Worm (Caenorhabditis elegans): ENCODE measurements around the gene str-180.

Gene str-180

DNA sequence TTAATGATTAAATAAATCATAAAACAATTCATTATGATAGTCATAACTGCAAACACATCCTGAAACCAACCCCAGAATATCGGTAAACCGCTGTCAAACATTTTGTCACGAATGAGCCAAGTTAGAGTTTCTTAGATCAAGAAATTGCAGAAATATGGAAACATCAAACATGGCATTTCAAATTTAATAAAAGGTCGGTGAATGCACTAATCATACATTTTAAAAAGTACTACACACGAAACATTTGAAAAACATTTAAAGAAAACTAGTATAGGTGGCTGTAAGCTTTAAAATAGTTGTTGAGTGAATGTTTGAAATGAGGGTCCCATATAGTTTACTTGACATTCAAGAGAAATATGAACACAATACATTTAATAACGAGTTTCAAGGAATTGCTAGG is at the start of gene str-180:
Gene str-180, minus strand, starts transcription at position 101 of the 400 bp plus-strand sequence.
- TF ChIP-seq dao-5 (tag; optimal IDR thresholded peaks at IDR 0.05) (no peak), him-1 (tag; optimal IDR thresholded peaks at IDR 0.05) (no peak), W03F9.2 (tag; optimal IDR thresholded peaks at IDR 0.05) (no peak)

- TF ChIP-seq him-1 (tag; optimal IDR thresholded peaks at IDR 0.05) (no peak), dao-5 (tag; optimal IDR thresholded peaks at IDR 0.05) (no peak), W03F9.2 (tag; optimal IDR thresholded peaks at IDR 0.05) (no peak)
Measured at ce11 chrV:6718232-6718631, 49.6 kb upstream of the str-180 start, which contains the start of gene srg-30. Gene srg-30, minus strand, starts transcription at chrV:6718332.

- TF ChIP-seq W03F9.2 (tag; optimal IDR thresholded peaks at IDR 0.05) (no peak), dao-5 (tag; optimal IDR thresholded peaks at IDR 0.05) (no peak), him-1 (tag; optimal IDR thresholded peaks at IDR 0.05) (no peak)
Measured at ce11 chrV:6710462-6710861, 41.8 kb upstream of the str-180 start, which contains the start of gene sna-1. Gene sna-1, minus strand, starts transcription at chrV:6710679.

DNA sequence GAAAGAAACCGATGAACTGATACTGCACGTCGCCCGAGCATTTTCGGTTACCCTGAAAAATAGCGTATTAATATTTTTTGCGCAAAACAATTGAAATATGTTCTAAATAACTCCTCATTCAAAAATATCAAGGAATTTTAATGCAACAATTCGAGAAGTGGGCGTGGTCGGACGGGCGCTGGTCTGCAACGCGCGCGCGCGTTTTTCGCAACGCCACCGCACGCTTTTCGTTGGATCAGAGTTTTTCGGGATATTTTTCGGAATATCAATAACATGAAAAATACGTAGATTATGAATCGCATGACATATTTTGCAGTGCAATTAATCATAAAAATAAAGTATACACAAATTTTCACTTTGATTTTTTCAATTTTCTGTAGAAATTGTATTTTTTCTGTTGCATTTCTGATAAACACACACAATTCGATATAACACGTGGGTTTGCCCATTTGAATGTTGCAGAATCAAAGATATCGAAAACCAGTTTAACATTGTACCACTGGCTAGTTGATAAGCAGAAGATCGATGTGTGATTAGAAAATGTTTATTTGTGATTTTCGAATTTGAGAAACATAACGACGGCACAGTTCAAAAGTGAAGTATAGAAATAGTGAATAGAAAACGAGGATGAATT is 40.5 kb upstream of the str-180 start, which contains the start of gene dlst-1:
Gene dlst-1, minus strand, starts transcription at position 52 of the 634 bp plus-strand sequence.
- TF ChIP-seq him-1 (tag; optimal IDR thresholded peaks at IDR 0.05) (no peak), dao-5 (tag; optimal IDR thresholded peaks at IDR 0.05) (no peak), W03F9.2 (tag; optimal IDR thresholded peaks at IDR 0.05) (no peak)

ce11 chrV:6706771-6707170 is 38.1 kb upstream of the str-180 start, which contains the start of gene W02F12.4:
Gene W02F12.4, minus strand, starts transcription at chrV:6706934.
- TF ChIP-seq him-1 (tag; optimal IDR thresholded peaks at IDR 0.05) (no peak), dao-5 (tag; optimal IDR thresholded peaks at IDR 0.05) (no peak), W03F9.2 (tag; optimal IDR thresholded peaks at IDR 0.05) (no peak)

DNA sequence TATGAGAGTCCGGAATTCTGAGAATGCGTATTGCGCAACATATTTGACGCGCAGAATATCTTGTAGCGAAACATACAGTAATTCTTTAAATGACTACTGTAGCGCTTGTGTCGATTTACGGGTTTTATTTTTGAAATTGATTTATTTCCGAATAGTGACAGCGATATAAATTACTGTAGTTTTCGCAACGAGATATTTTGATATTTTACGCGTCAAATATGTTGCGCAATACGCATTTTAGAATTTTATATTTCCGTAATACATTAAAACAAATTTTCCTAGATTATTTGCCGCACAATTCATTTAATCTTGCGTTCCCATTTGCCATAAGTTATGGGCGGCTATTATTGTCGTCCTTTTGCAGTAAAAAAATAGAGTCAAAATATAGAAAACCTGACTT is 36.7 kb upstream of the str-180 start:
- no peak for TF ChIP-seq dao-5 (tag; optimal IDR thresholded peaks at IDR 0.05)
- TF ChIP-seq him-1 (tag; optimal IDR thresholded peaks at IDR 0.05), result no peak
- TF ChIP-seq W03F9.2 (tag; optimal IDR thresholded peaks at IDR 0.05), result no peak

DNA sequence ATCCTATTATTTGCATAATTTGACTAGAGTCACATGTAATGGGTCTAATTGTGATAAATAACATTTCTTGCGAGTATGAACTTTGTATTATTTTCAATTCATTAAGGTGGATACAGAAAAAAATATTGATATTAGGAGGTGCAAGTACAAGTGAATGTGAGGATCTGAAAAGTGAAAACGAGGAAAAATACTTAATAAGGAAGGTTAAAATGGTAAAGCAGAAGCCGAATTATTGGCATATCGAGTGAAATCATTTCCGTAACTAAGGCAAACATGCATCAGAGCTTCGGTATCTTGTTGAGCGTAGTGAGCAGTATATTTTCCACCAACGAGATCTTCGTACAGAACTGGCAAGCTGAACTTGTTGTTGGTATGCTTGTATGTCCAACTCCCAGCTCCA is 35.8 kb upstream of the str-180 start:
- no peak for TF ChIP-seq W03F9.2 (tag; optimal IDR thresholded peaks at IDR 0.05)
- TF ChIP-seq him-1 (tag; optimal IDR thresholded peaks at IDR 0.05), result no peak
- no peak for TF ChIP-seq dao-5 (tag; optimal IDR thresholded peaks at IDR 0.05)

DNA sequence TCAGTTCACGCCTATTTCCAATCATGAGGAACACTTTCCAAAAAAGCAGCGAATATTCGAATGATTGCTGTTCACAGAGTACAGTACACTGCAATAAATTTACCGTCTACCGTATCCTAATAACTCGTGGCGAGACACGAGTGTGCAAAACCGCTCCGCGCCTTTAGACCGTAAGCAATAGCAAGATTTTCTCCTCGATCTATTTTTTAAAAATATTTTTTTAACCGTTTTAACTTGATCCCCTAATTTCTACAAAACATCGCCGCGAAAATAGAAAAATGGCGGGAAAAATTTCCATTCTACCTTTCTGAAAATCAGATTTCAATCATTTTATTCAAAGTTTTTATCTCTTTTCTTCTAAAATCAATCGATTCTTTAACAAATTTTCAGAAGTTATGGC is 34.1 kb upstream of the str-180 start, which contains the start of gene era-1:
Gene era-1, plus strand, starts transcription at position 366 of the 400 bp plus-strand sequence.
- TF ChIP-seq him-1 (tag; optimal IDR thresholded peaks at IDR 0.05) (no peak), dao-5 (tag; optimal IDR thresholded peaks at IDR 0.05) (no peak), W03F9.2 (tag; optimal IDR thresholded peaks at IDR 0.05) (no peak)

- TF ChIP-seq him-1 (tag; optimal IDR thresholded peaks at IDR 0.05), result no peak
- TF ChIP-seq W03F9.2 (tag; optimal IDR thresholded peaks at IDR 0.05), result no peak
- TF ChIP-seq dao-5 (tag; optimal IDR thresholded peaks at IDR 0.05), result no peak
Measured at ce11 chrV:6699833-6700232, 31.2 kb upstream of the str-180 start.

- TF ChIP-seq dao-5 (tag; optimal IDR thresholded peaks at IDR 0.05), result no peak
- no peak for TF ChIP-seq W03F9.2 (tag; optimal IDR thresholded peaks at IDR 0.05)
- TF ChIP-seq him-1 (tag; optimal IDR thresholded peaks at IDR 0.05), result no peak
Measured at ce11 chrV:6699021-6699420, 30.4 kb upstream of the str-180 start.

- TF ChIP-seq him-1 (tag; optimal IDR thresholded peaks at IDR 0.05), result no peak
Measured at ce11 chrV:6697552-6697951, 28.9 kb upstream of the str-180 start, which contains the start of gene W02F12.2. Gene W02F12.2, minus strand, starts transcription at chrV:6697652.

ce11 chrV:6694668-6695067 is 26.0 kb upstream of the str-180 start, which contains the start of gene W02F12.8:
Gene W02F12.8, minus strand, starts transcription at chrV:6694768.
- TF ChIP-seq W03F9.2 (tag; optimal IDR thresholded peaks at IDR 0.05) (no peak), dao-5 (tag; optimal IDR thresholded peaks at IDR 0.05) (no peak), him-1 (tag; optimal IDR thresholded peaks at IDR 0.05) (no peak)

DNA sequence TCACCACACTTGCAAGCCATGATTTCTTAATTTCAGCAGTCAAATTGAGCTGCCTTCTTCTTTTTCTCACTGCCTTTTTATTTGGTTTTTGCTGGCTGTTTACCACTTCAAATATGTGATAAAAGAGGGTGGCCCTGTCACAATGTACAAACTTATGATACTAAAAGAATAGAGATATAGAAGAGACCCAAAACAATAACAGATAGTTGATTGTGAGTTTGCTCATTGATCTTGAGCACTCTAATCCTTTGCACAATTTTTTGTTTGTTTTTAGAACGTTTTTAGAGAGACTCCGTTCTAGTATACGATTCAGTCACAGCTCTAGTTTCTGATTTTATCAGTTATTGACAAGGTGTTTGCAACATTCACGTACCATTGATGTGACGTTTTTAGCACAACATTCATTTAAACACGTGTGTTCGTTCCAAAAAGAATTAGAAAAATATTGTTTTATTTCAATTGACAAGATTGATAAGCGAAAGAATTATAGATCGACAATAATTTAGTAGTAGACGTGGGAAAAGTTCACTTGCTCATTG is 23.2 kb upstream of the str-180 start, which contains the start of gene mtl-1:
Gene mtl-1, minus strand, starts transcription at position 51 of the 539 bp plus-strand sequence.
- no peak for TF ChIP-seq him-1 (tag; optimal IDR thresholded peaks at IDR 0.05)
- TF ChIP-seq W03F9.2 (tag; optimal IDR thresholded peaks at IDR 0.05), result no peak
- no peak for TF ChIP-seq dao-5 (tag; optimal IDR thresholded peaks at IDR 0.05)

- TF ChIP-seq dao-5 (tag; optimal IDR thresholded peaks at IDR 0.05) (no peak), him-1 (tag; optimal IDR thresholded peaks at IDR 0.05) (no peak), W03F9.2 (tag; optimal IDR thresholded peaks at IDR 0.05) (no peak)
Measured at ce11 chrV:6690075-6690474, 21.4 kb upstream of the str-180 start.

Measured in whole organism, L4/young adult.